Fruit fly (Drosophila melanogaster) whole organism, embryonic: Measurements from ENCODE around the gene CG14650.

Source experiments
- Bteb2 ChIP-seq: fragments of 200-800 bp; sonication (Bioruptor generic); optimal IDR thresholded peaks from 2 replicates; lab custom pipeline; 2016; ENCODE audit warnings: missing biosample characterization, missing genetic modification characterization
- CG16779 ChIP-seq: fragments of 200-800 bp; sonication (Bioruptor generic); IDR thresholded peaks from 2 replicates; pipeline ENCODE4 v1.3.6; 2022; ENCODE audit warnings: missing biosample characterization, missing genetic modification characterization
- CG2120 ChIP-seq: fragments of 200-800 bp; sonication (Bioruptor generic); optimal IDR thresholded peaks from 3 replicates; lab custom pipeline; 2016; ENCODE audit warnings: missing biosample characterization, missing genetic modification characterization
- CG4820 ChIP-seq: fragments of 200-800 bp; sonication (Bioruptor generic); optimal IDR thresholded peaks from 3 replicates; lab custom pipeline; 2016; ENCODE audit warnings: missing biosample characterization, missing genetic modification characterization
- CG7556 ChIP-seq: fragments of 200-800 bp; sonication (Bioruptor generic); optimal IDR thresholded peaks from 2 replicates; lab custom pipeline; 2017; ENCODE audit warnings: missing biosample characterization, mild to moderate bottlenecking, missing genetic modification characterization
- HHEX ChIP-seq: fragments of 200-800 bp; sonication (Bioruptor generic); optimal IDR thresholded peaks from 3 replicates; lab custom pipeline; 2017; ENCODE audit warnings: missing biosample characterization, mild to moderate bottlenecking, missing genetic modification characterization, missing genetic modification reagents
- ash1 ChIP-seq: fragments of 200-800 bp; sonication (Bioruptor generic); optimal IDR thresholded peaks from 2 replicates; lab custom pipeline; 2018; ENCODE audit warnings: missing biosample characterization, mild to moderate bottlenecking, missing genetic modification characterization
- bsh ChIP-seq, 2 experiments: fragments of 200-800 bp; sonication (Bioruptor generic); optimal IDR thresholded peaks; 2 replicates each; lab custom pipeline; 2017 to 2018; ENCODE audit warnings: mild to moderate bottlenecking in 2 of 2, missing biosample characterization in 2 of 2, missing genetic modification characterization in 2 of 2, moderate library complexity in 1 of 2

- TF ChIP-seq bsh (GFP tag; optimal IDR thresholded peaks at IDR 0.05; lab: Kevin White, UChicago) (no peak), CG4820 (GFP tag; lab: Kevin White, UChicago) (no peak), HHEX (GFP tag; lab: Kevin White, UChicago) (no peak), ash1 (GFP tag; lab: Kevin White, UChicago) (no peak), CG7556 (GFP tag; lab: Kevin White, UChicago) (no peak), CG2120 (GFP tag; lab: Kevin White, UChicago) (no peak), Bteb2 (GFP tag; lab: Kevin White, UChicago) (no peak), CG16779 (no peak)
These were observed 34.9 kb downstream of the CG14650 start for dm6 chr3R:4471846-4472693.
